Worm (Caenorhabditis elegans): ENCODE measurements around the gene R160.12.

- TF ChIP-seq ama-1 (optimal IDR thresholded peaks at IDR 0.05), result no peak
- no peak for TF ChIP-seq tbx-37 (GFP tag; conservative IDR thresholded peaks at IDR 0.05)
- TF ChIP-seq sea-1 (GFP tag; conservative IDR thresholded peaks at IDR 0.05), result no peak
- no peak for TF ChIP-seq ets-7 (tag; optimal IDR thresholded peaks at IDR 0.05)
- no peak for TF ChIP-seq tra-4 (tag; optimal IDR thresholded peaks at IDR 0.05)
- TF ChIP-seq hmbx-1 (tag; optimal IDR thresholded peaks at IDR 0.05), result no peak
- TF ChIP-seq flt-1 (GFP tag; IDR thresholded peaks at IDR 0.05), result no peak
- no peak for TF ChIP-seq pes-1 (GFP tag; IDR thresholded peaks at IDR 0.05)
Observed at ce11 chrX:4371988-4372387, 5.6 kb downstream of the R160.12 start, which contains the start of gene R160.14.
